Worm (Caenorhabditis elegans) whole organism, young adult: ENCODE results near the gene F58G1.3.

Experiments used
- D2030.7 ChIP-seq: fragments of 200-800 bp; sonication (Bioruptor generic); IDR thresholded peaks from 2 replicates; pipeline ENCODE4 v1.3.6; 2022; ENCODE audit warnings: missing genetic modification reagents, missing genetic modification characterization, missing compliant biosample characterization
- F33H1.4 ChIP-seq: fragments of 200-800 bp; sonication (Bioruptor generic); IDR thresholded peaks from 2 replicates; pipeline ENCODE4 v1.3.6; 2022; ENCODE audit warnings: missing genetic modification reagents, missing genetic modification characterization, missing compliant biosample characterization
- F39B2.1 ChIP-seq: fragments of 200-800 bp; sonication (Bioruptor generic); IDR thresholded peaks from 2 replicates; pipeline ENCODE4 v1.3.6; 2022; ENCODE audit warnings: missing genetic modification reagents, missing genetic modification characterization, missing compliant biosample characterization
- F49E8.2 ChIP-seq: sonication (generic microtip); optimal IDR thresholded peaks from 3 replicates; lab custom pipeline; 2017; ENCODE audit warnings: missing genetic modification characterization, mild to moderate bottlenecking, missing compliant biosample characterization, antibody characterized with exemption, moderate library complexity; ENCODE audit not compliant: insufficient read depth
- F52B5.7 ChIP-seq: sonication (generic microtip); optimal IDR thresholded peaks from 2 replicates; lab custom pipeline; 2016; ENCODE audit warnings: mild to moderate bottlenecking, missing genetic modification characterization, missing compliant biosample characterization
- Y79H2A.3 ChIP-seq: fragments of 200-800 bp; sonication (Bioruptor generic); conservative IDR thresholded peaks from 2 replicates; pipeline ENCODE4 v1.3.6; 2022; ENCODE audit warnings: missing genetic modification reagents, missing genetic modification characterization, missing compliant biosample characterization
- Y95B8A.8 ChIP-seq: fragments of 200-800 bp; sonication (Bioruptor generic); IDR thresholded peaks from 2 replicates; pipeline ENCODE4 v1.3.6; 2022; ENCODE audit warnings: missing genetic modification reagents, missing genetic modification characterization, missing compliant biosample characterization
- aptf-2 ChIP-seq: fragments of 200-800 bp; sonication (Bioruptor generic); conservative IDR thresholded peaks from 2 replicates; pipeline ENCODE4 v1.3.6; 2022; ENCODE audit warnings: missing genetic modification reagents, missing genetic modification characterization, missing compliant biosample characterization
- bed-2 ChIP-seq: fragments of 200-800 bp; sonication (Bioruptor generic); IDR thresholded peaks from 2 replicates; pipeline ENCODE4 v1.3.6; 2022; ENCODE audit warnings: missing genetic modification reagents, missing genetic modification characterization, missing compliant biosample characterization
- ccch-3 ChIP-seq: fragments of 200-800 bp; sonication (Bioruptor generic); optimal IDR thresholded peaks from 2 replicates; lab custom pipeline; 2018; ENCODE audit warnings: mild to moderate bottlenecking, missing genetic modification characterization, missing compliant biosample characterization
- cebp-1 ChIP-seq, 2 experiments: fragments of 200-800 bp in 1 of 2; sonication (Bioruptor generic) in 1 of 2; sonication (generic microtip) in 1 of 2; IDR thresholded peaks in 1 of 2; optimal IDR thresholded peaks in 1 of 2; 2 replicates each; pipeline versions ENCODE4 v1.3.6 to Lab custom; 2017 to 2022; ENCODE audit warnings: missing compliant biosample characterization in 2 of 2, missing genetic modification characterization in 2 of 2, mild to moderate bottlenecking in 1 of 2, missing genetic modification reagents in 1 of 2, moderate library complexity in 1 of 2
- ceh-100 ChIP-seq: fragments of 200-800 bp; sonication (Bioruptor generic); IDR thresholded peaks from 2 replicates; pipeline ENCODE4 v1.3.6; 2022; ENCODE audit warnings: missing genetic modification reagents, missing genetic modification characterization, missing compliant biosample characterization
- dox-1 ChIP-seq: fragments of 200-800 bp; sonication (Bioruptor generic); IDR thresholded peaks from 2 replicates; pipeline ENCODE4 v1.3.6; 2022; ENCODE audit warnings: missing genetic modification reagents, missing genetic modification characterization, missing compliant biosample characterization
- dpff-1 ChIP-seq: sonication (generic microtip); optimal IDR thresholded peaks from 2 replicates; lab custom pipeline; 2017; ENCODE audit warnings: mild to moderate bottlenecking, missing genetic modification characterization, missing compliant biosample characterization
- dpl-1 ChIP-seq: fragments of 150-350 bp; optimal IDR thresholded peaks from 2 replicates; lab custom pipeline; 2014; ENCODE audit warnings: missing biosample characterization, missing genetic modification reagents, missing genetic modification characterization
- efl-1 ChIP-seq: fragments of 150-350 bp; optimal IDR thresholded peaks from 2 replicates; lab custom pipeline; 2014; ENCODE audit warnings: missing biosample characterization, missing genetic modification reagents, missing genetic modification characterization
- egl-44 ChIP-seq: fragments of 200-800 bp; sonication (Bioruptor generic); IDR thresholded peaks from 2 replicates; pipeline ENCODE4 v1.3.6; 2022; ENCODE audit warnings: missing genetic modification reagents, missing genetic modification characterization, missing compliant biosample characterization
- fkh-3 ChIP-seq: sonication (generic microtip); optimal IDR thresholded peaks from 2 replicates; lab custom pipeline; 2016; ENCODE audit warnings: mild to moderate bottlenecking, missing genetic modification characterization, missing compliant biosample characterization
- him-1 ChIP-seq: sonication (generic microtip); optimal IDR thresholded peaks from 2 replicates; lab custom pipeline; 2016; ENCODE audit warnings: missing genotype, missing genetic modification reagents, missing genetic modification characterization, missing compliant biosample characterization
- hrde-1 ChIP-seq: sonication (generic microtip); optimal IDR thresholded peaks from 2 replicates; lab custom pipeline; 2016; ENCODE audit warnings: missing genetic modification characterization, mild to moderate bottlenecking, missing compliant biosample characterization, moderate library complexity, missing genotype, missing genetic modification reagents, borderline replicate concordance
- let-607 ChIP-seq, 2 experiments: fragments of 200-800 bp in 1 of 2; sonication (Bioruptor generic) in 1 of 2; sonication (generic microtip) in 1 of 2; optimal IDR thresholded peaks; 2 replicates each; lab custom pipeline; 2016 to 2018; ENCODE audit warnings: mild to moderate bottlenecking in 2 of 2, missing compliant biosample characterization in 2 of 2, missing genetic modification characterization in 2 of 2, moderate library complexity in 2 of 2, missing genotype in 1 of 2
- lin-26 ChIP-seq: fragments of 200-800 bp; sonication (Bioruptor generic); IDR thresholded peaks from 2 replicates; pipeline ENCODE4 v1.3.6; 2022; ENCODE audit warnings: missing genetic modification reagents, missing genetic modification characterization, missing compliant biosample characterization
- lin-35 ChIP-seq, 3 experiments: fragments of 150-350 bp in 2 of 3; sonication (generic microtip) in 1 of 3; optimal IDR thresholded peaks; 2 replicates each; lab custom pipeline; 2014 to 2018; ENCODE audit warnings: missing biosample characterization in 3 of 3, missing genetic modification characterization in 3 of 3, missing genetic modification reagents in 3 of 3
- lsl-1 ChIP-seq: fragments of 200-800 bp; sonication (Bioruptor generic); optimal IDR thresholded peaks from 2 replicates; lab custom pipeline; 2018; ENCODE audit warnings: mild to moderate bottlenecking, missing genetic modification characterization, moderate library complexity, missing compliant biosample characterization
- madf-10 ChIP-seq: sonication (generic microtip); optimal IDR thresholded peaks from 2 replicates; lab custom pipeline; 2016; ENCODE audit warnings: mild to moderate bottlenecking, missing genetic modification characterization, missing compliant biosample characterization
- madf-3 ChIP-seq: fragments of 200-800 bp; sonication (Bioruptor generic); IDR thresholded peaks from 2 replicates; pipeline ENCODE4 v1.3.6; 2022; ENCODE audit warnings: missing genetic modification reagents, missing genetic modification characterization, missing compliant biosample characterization
- madf-6 ChIP-seq: fragments of 200-800 bp; sonication (Bioruptor generic); IDR thresholded peaks from 2 replicates; pipeline ENCODE4 v1.3.6; 2022; ENCODE audit warnings: missing genetic modification reagents, missing genetic modification characterization, missing compliant biosample characterization
- mcd-1 ChIP-seq: fragments of 200-800 bp; sonication (Bioruptor generic); IDR thresholded peaks from 2 replicates; pipeline ENCODE4 v1.3.6; 2022; ENCODE audit warnings: missing genetic modification reagents, missing genetic modification characterization, missing compliant biosample characterization
- mel-28 ChIP-seq: sonication (generic microtip); optimal IDR thresholded peaks from 2 replicates; lab custom pipeline; 2016; ENCODE audit warnings: borderline replicate concordance, mild to moderate bottlenecking, missing genetic modification characterization, missing compliant biosample characterization
- nhr-27 ChIP-seq: fragments of 200-800 bp; sonication (Bioruptor generic); optimal IDR thresholded peaks from 2 replicates; lab custom pipeline; 2018; ENCODE audit warnings: mild to moderate bottlenecking, missing genetic modification characterization, moderate library complexity, missing compliant biosample characterization
- nhr-80 ChIP-seq: sonication (generic microtip); optimal IDR thresholded peaks from 2 replicates; lab custom pipeline; 2016; ENCODE audit warnings: missing genetic modification characterization, missing compliant biosample characterization
- rcor-1 ChIP-seq: fragments of 200-800 bp; sonication (Bioruptor generic); IDR thresholded peaks from 2 replicates; pipeline ENCODE4 v1.3.6; 2022; ENCODE audit warnings: missing genetic modification reagents, missing genetic modification characterization, missing compliant biosample characterization
- rpc-1 ChIP-seq, 2 experiments: fragments of 150-350 bp in 1 of 2; sonication (generic microtip) in 1 of 2; optimal IDR thresholded peaks; 2 replicates each; lab custom pipeline; 2014 to 2018; ENCODE audit warnings: missing biosample characterization in 1 of 2, missing genetic modification characterization in 1 of 2, missing genetic modification reagents in 1 of 2, missing genotype in 1 of 2
- snpc-1.1 ChIP-seq: sonication (generic microtip); optimal IDR thresholded peaks from 2 replicates; lab custom pipeline; 2017; ENCODE audit warnings: missing genetic modification characterization, mild to moderate bottlenecking, missing compliant biosample characterization, antibody characterized with exemption, moderate library complexity, missing genotype, missing genetic modification reagents; ENCODE audit not compliant: insufficient read depth
- snpc-3.4 ChIP-seq: sonication (generic microtip); optimal IDR thresholded peaks from 2 replicates; lab custom pipeline; 2017; ENCODE audit warnings: missing genetic modification characterization, mild to moderate bottlenecking, missing compliant biosample characterization, antibody characterized with exemption, moderate library complexity, missing genotype, missing genetic modification reagents
- snpc-4 ChIP-seq, 5 experiments: fragments of 150-350 bp in 1 of 5; sonication (generic microtip) in 4 of 5; optimal IDR thresholded peaks; 2 replicates each; lab custom pipeline; 2014 to 2018; ENCODE audit warnings: missing genetic modification characterization in 5 of 5, missing biosample characterization in 3 of 5, antibody characterized with exemption in 2 of 5, mild to moderate bottlenecking in 2 of 5, missing compliant biosample characterization in 2 of 5, missing genotype in 2 of 5, moderate library complexity in 2 of 5, missing genetic modification reagents in 1 of 5
- sptf-2 ChIP-seq: fragments of 200-800 bp; sonication (Bioruptor generic); optimal IDR thresholded peaks from 2 replicates; lab custom pipeline; 2018; ENCODE audit warnings: mild to moderate bottlenecking, missing genetic modification characterization, missing compliant biosample characterization
- tbp1 ChIP-seq: fragments of 200-800 bp; sonication (Bioruptor generic); optimal IDR thresholded peaks from 2 replicates; lab custom pipeline; 2018; ENCODE audit warnings: mild to moderate bottlenecking, missing genetic modification characterization, missing compliant biosample characterization
- unc-130 ChIP-seq: sonication (generic microtip); optimal IDR thresholded peaks from 2 replicates; lab custom pipeline; 2016; ENCODE audit warnings: missing genetic modification reagents, missing genetic modification characterization, missing compliant biosample characterization
- zfh-2 ChIP-seq: fragments of 200-800 bp; sonication (Bioruptor generic); conservative IDR thresholded peaks from 2 replicates; pipeline ENCODE4 v1.3.6; 2022; ENCODE audit warnings: missing genetic modification reagents, missing genetic modification characterization, missing compliant biosample characterization
- ztf-28 ChIP-seq: fragments of 200-800 bp; sonication (Bioruptor generic); IDR thresholded peaks from 2 replicates; pipeline ENCODE4 v1.3.6; 2022; ENCODE audit warnings: missing genetic modification reagents, missing genetic modification characterization, missing compliant biosample characterization
- ztf-3 ChIP-seq: fragments of 200-800 bp; sonication (Bioruptor generic); optimal IDR thresholded peaks from 2 replicates; lab custom pipeline; 2018; ENCODE audit warnings: mild to moderate bottlenecking, missing genetic modification characterization, missing compliant biosample characterization
- ztf-6 ChIP-seq: fragments of 200-800 bp; sonication (Bioruptor generic); IDR thresholded peaks from 2 replicates; pipeline ENCODE4 v1.3.6; 2022; ENCODE audit warnings: missing genetic modification reagents, missing genetic modification characterization, missing compliant biosample characterization

Gene F58G1.3

DNA sequence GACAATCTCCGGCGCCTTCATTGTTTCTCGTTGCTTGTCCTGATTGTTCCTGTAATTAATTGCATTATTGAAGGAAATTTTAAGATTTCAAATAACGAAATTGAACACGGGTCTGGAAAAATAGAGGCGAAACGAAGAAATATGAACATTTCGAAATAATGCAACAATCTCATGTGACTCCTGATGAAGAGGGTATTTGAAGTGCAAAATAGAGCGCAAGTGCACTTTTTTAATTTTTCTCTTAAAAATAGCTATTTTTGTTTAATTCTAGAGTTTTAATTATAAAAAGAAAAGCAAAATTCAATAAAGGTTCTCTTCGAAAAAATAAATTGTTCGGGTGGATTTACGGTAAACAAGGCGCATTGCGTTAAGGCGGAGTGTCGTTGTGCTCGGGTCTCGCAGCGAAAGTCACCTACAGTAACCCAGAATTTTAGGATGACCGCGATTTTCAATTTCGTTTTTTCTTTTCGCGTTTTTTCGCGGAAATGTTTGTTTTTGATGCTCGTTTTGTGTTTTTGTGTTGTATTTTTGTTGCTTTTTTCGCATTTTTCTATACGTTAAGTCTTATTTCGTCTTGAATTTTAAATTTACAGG, 9.1 kb downstream of the F58G1.3 start, which contains the start of the genes F58G1.2 and wago-4 (continued):
- peak; percentile 51; the same call in 1 of the 2 replicates for TF ChIP-seq rcor-1 (GFP tag; lab: Robert Waterston, UW)
- peak; percentile 94 for TF ChIP-seq madf-6 (GFP tag; lab: Robert Waterston, UW)
- peak in 1 of 3 experiments; percentile 23 for TF ChIP-seq lin-35 (GFP tag; optimal IDR thresholded peaks at IDR 0.05; lab: Kevin White, UChicago)
- no peak for TF ChIP-seq hrde-1 (tag; lab: Kevin White, UChicago)
- TF ChIP-seq sptf-2: no peak
- TF ChIP-seq zfh-2 (GFP tag; lab: Robert Waterston, UW): no peak
- no peak for TF ChIP-seq F39B2.1 (GFP tag; lab: Robert Waterston, UW)
- peak; percentile 73 for TF ChIP-seq snpc-1.1 (tag; lab: Kevin White, UChicago)
- peak; percentile 94 for TF ChIP-seq lsl-1 (GFP tag; lab: Kevin White, UChicago)
- TF ChIP-seq snpc-4 (GFP tag; optimal IDR thresholded peaks at IDR 0.05; lab: Kevin White, UChicago): no peak
- peak in 3 of 4 experiments; percentile 26 to 50 (median 30) for TF ChIP-seq snpc-4 (tag; optimal IDR thresholded peaks at IDR 0.05; lab: Kevin White, UChicago)
- TF ChIP-seq rpc-1 (optimal IDR thresholded peaks at IDR 0.05; lab: Kevin White, UChicago): no peak
- TF ChIP-seq rpc-1 (tag; optimal IDR thresholded peaks at IDR 0.05; lab: Kevin White, UChicago): no peak
- peak; percentile 82 for TF ChIP-seq dox-1 (GFP tag; lab: Robert Waterston, UW)
- TF ChIP-seq F49E8.2 (tag; lab: Kevin White, UChicago): peak; percentile 88
- no peak for TF ChIP-seq let-607 (tag; optimal IDR thresholded peaks at IDR 0.05; lab: Kevin White, UChicago)
- TF ChIP-seq ztf-28 (GFP tag; lab: Robert Waterston, UW): 0 out of 2 replicates have a peak, but pooled peaks have one; percentile 70
- TF ChIP-seq Y79H2A.3 (GFP tag; lab: Robert Waterston, UW): 0 out of 2 replicates have a peak, but pooled peaks have one; percentile 24
- peak; percentile 10 for TF ChIP-seq unc-130 (GFP tag; lab: Kevin White, UChicago)
- TF ChIP-seq ceh-100: 0 out of 2 replicates have a peak, but pooled peaks have one; percentile 13
- TF ChIP-seq cebp-1 (GFP tag; IDR thresholded peaks at IDR 0.05; lab: Robert Waterston, UW): no peak
- peak; percentile 51 for TF ChIP-seq cebp-1 (tag; optimal IDR thresholded peaks at IDR 0.05; lab: Kevin White, UChicago)
- TF ChIP-seq dpff-1 (tag; lab: Kevin White, UChicago): no peak
- no peak for TF ChIP-seq lin-26 (GFP tag; lab: Robert Waterston, UW)
- peak; percentile 96 for TF ChIP-seq F33H1.4 (GFP tag; lab: Robert Waterston, UW)
- TF ChIP-seq efl-1: peak; percentile 90
- no peak for TF ChIP-seq madf-10 (tag; lab: Kevin White, UChicago)
- TF ChIP-seq mel-28 (tag; lab: Kevin White, UChicago): no peak
- TF ChIP-seq F52B5.7 (tag; lab: Kevin White, UChicago): no peak
- peak; percentile 46 for TF ChIP-seq tbp1 (GFP tag; lab: Kevin White, UChicago)
- TF ChIP-seq aptf-2: no peak
- 0 out of 2 replicates have a peak, but pooled peaks have one; percentile 24 for TF ChIP-seq Y95B8A.8
- TF ChIP-seq ztf-6 (GFP tag; lab: Robert Waterston, UW): no peak
- TF ChIP-seq nhr-27 (tag; lab: Kevin White, UChicago): no peak
- TF ChIP-seq, all 124 proteins: peak for 32

DNA sequence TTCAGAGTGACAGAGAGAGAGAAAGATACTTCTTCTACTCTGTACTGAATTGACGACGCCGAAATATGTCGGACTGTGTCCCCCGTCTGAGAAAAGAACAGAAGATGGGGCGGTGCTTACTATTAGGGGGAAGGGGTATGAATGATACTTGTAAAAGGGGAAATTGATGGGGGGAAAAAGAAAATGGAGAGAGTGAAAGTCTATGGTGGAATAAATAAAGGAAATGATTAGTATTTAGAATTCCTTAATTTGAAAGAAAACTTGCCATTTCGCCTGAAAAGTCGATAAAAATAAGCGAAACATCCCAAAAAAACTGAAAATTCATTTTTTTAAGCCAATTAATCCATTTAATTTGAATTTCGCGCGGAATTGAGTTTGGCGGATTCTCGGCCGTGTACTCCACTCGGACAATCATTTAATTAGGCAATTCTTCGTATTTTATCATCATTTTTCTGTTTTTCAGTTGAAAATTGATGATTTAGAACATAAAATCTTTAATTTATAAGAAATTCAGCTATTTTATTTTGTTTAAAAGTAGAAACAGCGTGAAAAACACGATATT, 13.5 kb downstream of the F58G1.3 start, which contains the start of gene F35C5.12:
Gene F35C5.12, minus strand, starts transcription at position 51 of the 562 bp plus-strand sequence.
- TF ChIP-seq mcd-1 (peak; percentile 61; the same call in 1 of the 2 replicates), madf-3 (GFP tag; lab: Robert Waterston, UW) (no peak), dpl-1 (GFP tag; lab: Kevin White, UChicago) (peak; percentile 70), egl-44 (GFP tag; lab: Robert Waterston, UW) (no peak), F33H1.4 (GFP tag; lab: Robert Waterston, UW) (peak; percentile 52), ccch-3 (GFP tag; lab: Kevin White, UChicago) (no peak), him-1 (tag; lab: Kevin White, UChicago) (peak; percentile 13), D2030.7 (GFP tag; lab: Robert Waterston, UW) (peak; percentile 56), snpc-3.4 (tag; lab: Kevin White, UChicago) (peak; percentile 4), bed-2 (GFP tag; lab: Robert Waterston, UW) (no peak), fkh-3 (no peak), ceh-100 (no peak), rpc-1 (optimal IDR thresholded peaks at IDR 0.05; lab: Kevin White, UChicago) (no peak), rpc-1 (tag; optimal IDR thresholded peaks at IDR 0.05; lab: Kevin White, UChicago) (no peak), ztf-3 (GFP tag; lab: Kevin White, UChicago) (no peak), nhr-80 (no peak), unc-130 (GFP tag; lab: Kevin White, UChicago) (peak; percentile 10)
